Worm (Caenorhabditis elegans): Measurements from ENCODE around the gene C18H7.11.

DNA sequence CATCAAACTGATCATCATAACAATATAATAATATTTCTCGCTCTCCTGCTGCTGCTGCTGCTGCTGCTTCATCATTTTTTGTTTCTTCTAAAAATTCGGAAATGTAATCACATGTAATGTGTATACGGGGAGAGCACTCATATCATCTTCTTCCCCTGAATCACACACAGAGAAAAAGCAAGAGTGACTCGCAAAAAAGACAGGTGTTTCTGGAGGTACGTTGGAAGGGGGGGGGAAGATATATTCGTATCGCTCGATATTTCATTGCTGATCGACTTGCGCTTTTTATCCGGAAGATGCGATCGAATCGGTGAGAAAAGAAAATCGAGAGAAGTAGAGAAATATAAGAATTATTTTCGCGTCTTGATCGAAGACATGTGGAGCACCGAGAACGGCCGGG, 10.9 kb downstream of the C18H7.11 start:
- no peak for TF ChIP-seq nhr-11 (tag; optimal IDR thresholded peaks at IDR 0.05)
- TF ChIP-seq unc-3 (GFP tag; conservative IDR thresholded peaks at IDR 0.05), result no peak
- TF ChIP-seq unc-3 (tag; optimal IDR thresholded peaks at IDR 0.05), result no peak
- no peak for TF ChIP-seq ceh-31 (tag; optimal IDR thresholded peaks at IDR 0.05)
- no peak for TF ChIP-seq ceh-9 (tag; optimal IDR thresholded peaks at IDR 0.05)

Measured in whole organism, late embryonic.